Worm (Caenorhabditis elegans) whole organism, midembryonic: ENCODE measurements around the gene idpp-12.

Experiments
- T22C8.4 ChIP-seq: fragments of 200-800 bp; sonication (Bioruptor generic); IDR thresholded peaks from 2 replicates; pipeline ENCODE4 v1.3.6; 2022; ENCODE audit warnings: missing genetic modification characterization, missing compliant biosample characterization
- klf-2 ChIP-seq: fragments of 200-800 bp; sonication (Bioruptor generic); conservative IDR thresholded peaks from 2 replicates; pipeline ENCODE4 v1.3.6; 2022; ENCODE audit warnings: missing genetic modification reagents, missing genetic modification characterization, missing compliant biosample characterization
- ztf-23 ChIP-seq: fragments of 200-800 bp; sonication (Bioruptor generic); IDR thresholded peaks from 2 replicates; pipeline ENCODE4 v1.3.6; 2022; ENCODE audit warnings: missing genetic modification reagents, missing genetic modification characterization, missing compliant biosample characterization

DNA sequence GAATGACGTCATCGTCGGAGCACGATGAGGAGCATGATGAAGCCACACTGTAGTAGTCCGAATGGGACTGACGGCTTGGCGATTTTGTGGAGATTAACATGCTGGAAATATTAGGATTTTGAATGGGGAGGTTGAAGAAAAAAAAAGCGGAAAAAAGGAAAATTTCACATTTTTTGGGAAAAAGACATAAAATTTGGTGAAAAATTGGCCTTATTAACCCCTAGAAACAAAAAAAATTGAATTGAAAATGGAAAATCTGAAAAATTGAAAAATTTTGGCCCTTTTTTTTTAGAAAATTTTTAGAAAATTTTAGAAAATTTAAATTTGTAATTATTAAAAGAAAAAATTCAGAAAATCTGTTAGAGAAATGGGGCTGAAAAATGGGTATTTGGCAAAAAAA is 30.5 kb upstream of the idpp-12 start, which contains the start of gene T26C12.3:
- TF ChIP-seq T22C8.4: no peak
- TF ChIP-seq ztf-23 (GFP tag; lab: Robert Waterston, UW): no peak
- no peak for TF ChIP-seq klf-2 (GFP tag; lab: Robert Waterston, UW)
